Fruit fly (Drosophila melanogaster): Measurements from ENCODE around the gene cv.
A peak's percentile ranks its signal among the peaks of the same experiment; 100 is the strongest.

cv gene

DNA sequence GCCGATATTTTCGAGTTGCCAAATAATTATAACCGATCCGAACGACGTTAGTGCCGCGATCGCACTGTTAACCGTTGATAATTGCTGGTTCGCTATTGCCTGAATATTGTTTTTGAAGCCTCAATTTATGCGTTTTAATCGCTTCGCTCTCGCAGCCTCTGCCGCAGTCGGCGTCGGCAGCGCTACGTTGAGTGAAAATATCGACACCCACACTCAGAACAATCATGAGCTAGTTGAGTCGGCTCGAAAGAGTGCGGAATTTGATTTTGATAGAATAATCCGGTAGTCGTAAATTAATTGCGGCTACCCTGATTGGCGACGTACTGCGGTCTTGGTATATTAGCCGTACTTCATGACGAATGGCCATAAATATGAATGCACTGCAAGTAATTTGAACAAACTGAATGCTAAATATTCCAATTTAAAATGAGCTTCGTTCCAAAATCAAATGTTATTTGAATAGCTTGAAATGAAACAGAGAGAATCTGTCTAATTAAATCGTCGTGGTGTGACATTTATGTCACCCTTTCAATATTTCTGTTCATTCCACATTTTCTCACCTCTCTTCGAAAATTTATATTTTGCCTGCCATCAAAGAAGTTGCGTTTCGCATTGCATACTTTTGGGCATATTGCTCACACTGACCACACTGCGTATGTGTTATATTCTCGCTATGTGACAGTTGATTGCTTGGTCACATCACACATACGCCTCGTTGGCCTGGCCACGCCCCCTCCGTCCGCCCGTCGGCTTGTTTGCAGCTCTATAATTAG is 25.8 kb downstream of the cv start:
- no peak for TF ChIP-seq CG17801 (GFP tag; optimal IDR thresholded peaks at IDR 0.05; ENCODE audit: partially characterized antibody)

DNA sequence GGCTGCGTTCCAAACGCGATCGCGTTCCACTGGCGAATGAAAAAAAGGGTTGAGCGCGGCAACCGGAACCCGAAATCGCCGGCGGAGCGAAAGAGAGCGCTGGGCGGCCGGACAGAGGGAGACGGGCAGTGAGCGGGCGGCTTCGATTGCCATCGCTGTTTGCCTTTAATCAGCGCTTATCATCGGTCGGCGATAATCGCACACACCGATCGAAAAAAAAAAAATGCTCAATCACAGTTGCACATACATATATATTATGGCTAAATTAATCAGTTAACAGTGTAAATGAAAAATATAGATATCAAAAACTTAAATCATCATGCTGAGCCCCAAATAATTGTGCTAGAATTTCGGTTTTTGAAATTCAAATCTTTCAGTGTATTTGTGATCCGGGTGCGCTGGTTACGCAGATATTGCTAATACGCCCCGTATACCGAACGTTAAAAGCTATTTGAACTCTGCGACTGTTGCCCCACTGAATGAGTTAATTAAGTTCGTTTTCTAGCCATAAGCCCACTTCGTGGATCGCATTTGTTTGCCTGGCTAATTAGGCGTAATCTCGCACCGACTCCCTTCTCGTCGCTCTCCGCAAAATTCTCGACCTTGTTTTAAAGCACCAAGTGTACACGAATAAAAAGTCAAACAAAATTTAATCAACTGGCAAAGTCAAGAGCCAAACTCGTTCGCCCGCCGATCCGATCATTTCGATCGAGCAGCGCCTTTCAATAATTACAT is 28.1 kb downstream of the cv start, which contains the start of gene CG33080:
CG33080 (minus strand) TSS at position 38 of the 735 bp plus-strand sequence.
- no peak for TF ChIP-seq CG17801 (GFP tag; optimal IDR thresholded peaks at IDR 0.05; ENCODE audit: partially characterized antibody)

- TF ChIP-seq CG17801 (GFP tag; optimal IDR thresholded peaks at IDR 0.05; ENCODE audit: partially characterized antibody), result peak; percentile 72
Measured at dm6 chrX:5718476-5719012, 28.7 kb downstream of the cv start.

DNA sequence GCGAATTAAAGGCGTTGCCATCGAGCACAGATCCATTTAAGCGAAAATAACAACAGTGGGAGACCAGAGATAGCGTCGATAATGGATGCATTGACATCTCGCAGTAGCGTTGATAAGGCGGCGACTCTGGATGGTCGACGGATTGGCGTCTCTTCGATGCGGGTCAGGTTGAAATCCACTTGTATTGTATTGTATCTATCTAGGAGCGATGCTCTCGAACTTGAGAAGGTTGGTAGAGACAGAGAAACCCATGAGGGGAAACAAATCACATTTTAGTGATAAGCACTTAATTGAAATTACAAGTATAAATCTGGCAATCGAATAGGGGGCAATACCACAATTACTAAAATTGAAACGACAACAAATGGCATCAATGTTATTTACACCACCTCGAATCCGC is 33.8 kb downstream of the cv start:
- TF ChIP-seq CG17801 (GFP tag; optimal IDR thresholded peaks at IDR 0.05; ENCODE audit: partially characterized antibody), result no peak

DNA sequence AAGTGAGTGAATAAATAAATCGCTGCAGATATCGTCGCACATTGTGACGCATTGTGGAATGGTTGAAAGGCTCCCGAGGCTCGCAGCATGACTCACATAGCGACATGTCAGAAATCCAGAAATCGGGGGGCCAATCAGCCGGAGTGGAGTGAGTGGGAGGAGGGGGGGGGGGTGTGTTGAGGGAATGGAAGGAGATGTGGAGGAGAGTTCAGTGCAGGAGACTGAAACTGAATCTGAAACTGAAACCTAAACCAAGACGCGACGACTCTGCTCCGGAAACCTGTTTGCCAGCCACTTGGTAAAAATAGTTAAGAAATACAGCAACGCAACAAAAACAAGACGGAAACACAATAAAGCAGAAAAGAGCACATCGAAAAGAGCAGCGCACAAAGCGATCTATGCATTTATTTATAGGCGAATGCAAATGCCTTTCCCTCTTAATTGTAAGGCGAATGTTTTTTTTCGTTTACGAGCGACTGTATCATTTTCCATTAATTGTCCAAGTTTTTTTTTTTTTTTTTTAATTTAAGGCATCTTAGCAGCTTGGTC is 34.4 kb downstream of the cv start:
- TF ChIP-seq CG17801 (GFP tag; optimal IDR thresholded peaks at IDR 0.05; ENCODE audit: partially characterized antibody), result no peak

DNA sequence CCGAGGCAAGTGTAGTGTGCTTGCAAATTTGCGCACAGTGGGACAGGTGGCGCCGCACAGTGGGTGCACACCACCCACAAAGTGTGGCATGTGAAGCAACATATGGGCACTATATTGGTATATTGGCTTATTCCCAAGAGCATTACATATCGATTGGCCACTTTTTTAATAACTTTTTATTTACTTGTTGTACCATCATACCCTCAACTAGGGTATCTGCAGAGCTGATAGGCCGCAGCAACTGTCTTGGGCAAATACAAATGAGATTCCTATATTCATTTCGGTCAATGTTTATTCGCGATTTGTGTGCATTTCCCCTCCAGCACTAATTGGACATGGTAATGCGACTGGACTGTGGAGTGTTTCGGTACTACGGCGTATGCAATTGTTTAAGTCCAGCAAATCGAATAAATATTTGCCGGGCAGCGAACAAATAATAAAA is 35.0 kb downstream of the cv start:
- no peak for TF ChIP-seq CG17801 (GFP tag; optimal IDR thresholded peaks at IDR 0.05; ENCODE audit: partially characterized antibody)

DNA sequence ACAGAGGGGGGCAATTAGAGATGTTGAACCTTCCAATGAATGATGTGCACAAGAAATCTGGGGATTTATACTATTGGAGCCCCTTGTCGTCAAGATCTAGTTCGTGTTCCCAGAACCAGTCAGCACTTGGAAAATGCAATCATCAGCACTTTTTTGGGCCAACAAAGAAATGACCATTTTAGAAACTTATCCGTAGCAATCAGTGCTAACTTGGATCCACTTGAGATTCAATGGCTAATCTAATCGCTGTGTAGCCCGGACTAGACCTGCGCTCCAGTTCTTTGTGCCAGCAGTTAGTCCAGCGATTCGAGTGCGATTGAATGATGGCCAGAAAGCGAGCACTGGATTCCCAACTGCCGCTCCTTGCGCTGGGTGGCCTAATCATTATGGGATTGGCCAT is 42.6 kb downstream of the cv start, which contains the start of gene CG15773:
CG15773 (plus strand) TSS at position 301 of the 400 bp plus-strand sequence.
- no peak for TF ChIP-seq CG17801 (GFP tag; optimal IDR thresholded peaks at IDR 0.05; ENCODE audit: partially characterized antibody)

- TF ChIP-seq CG17801 (GFP tag; optimal IDR thresholded peaks at IDR 0.05; ENCODE audit: partially characterized antibody), result peak; percentile 97
Measured at dm6 chrX:5735268-5735941, 45.6 kb downstream of the cv start.

dm6 chrX:5737157-5737556 is 47.4 kb downstream of the cv start:
- TF ChIP-seq CG17801 (GFP tag; optimal IDR thresholded peaks at IDR 0.05; ENCODE audit: partially characterized antibody), result no peak

DNA sequence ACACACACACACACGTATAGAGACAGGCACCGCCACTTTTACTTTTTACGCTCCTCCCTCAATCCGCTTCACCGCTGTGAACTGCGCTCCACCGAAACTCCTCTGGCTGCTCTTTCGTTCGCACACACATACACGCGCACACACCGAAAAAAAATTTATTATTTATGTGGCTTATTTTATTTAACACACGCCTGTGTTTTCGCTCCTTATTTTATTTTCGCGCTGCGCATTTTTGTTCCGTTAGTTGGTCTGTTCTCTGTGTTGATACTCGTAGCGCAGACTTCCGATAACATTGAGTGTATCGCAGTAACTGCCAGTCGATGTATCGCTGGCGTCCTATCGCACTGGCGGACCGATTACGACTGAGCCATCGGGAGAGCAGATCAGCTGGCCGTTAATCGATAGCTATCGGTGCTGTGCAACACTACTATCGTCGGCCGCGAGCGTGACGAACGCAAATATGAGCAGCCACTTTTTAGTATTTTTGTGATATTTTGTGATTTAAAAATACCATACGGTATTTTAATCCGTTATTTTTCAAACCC is 47.9 kb downstream of the cv start, which contains the start of gene Snx27:
Snx27 (minus strand) TSS at position 356 of the 545 bp plus-strand sequence.
- TF ChIP-seq CG17801 (GFP tag; optimal IDR thresholded peaks at IDR 0.05; ENCODE audit: partially characterized antibody), result peak; percentile 76

DNA sequence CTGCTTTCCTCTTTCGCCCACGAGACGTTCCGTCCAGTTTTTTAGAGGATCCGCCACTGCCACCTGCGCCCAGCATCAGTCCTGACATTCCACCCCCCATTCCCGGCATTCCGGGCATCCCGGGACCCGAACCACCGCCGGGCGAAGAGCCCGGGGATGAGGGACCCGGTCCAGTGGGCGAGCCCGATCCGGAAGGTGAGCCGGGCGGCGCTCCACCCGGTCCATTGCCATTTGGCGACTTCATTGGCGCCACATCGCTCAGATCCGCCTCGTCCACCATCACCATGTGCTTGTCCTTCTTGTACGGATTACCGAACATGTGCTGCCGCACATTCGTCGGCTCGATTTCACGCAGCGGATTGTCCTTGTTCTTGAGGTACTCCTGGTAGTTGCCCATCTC is 51.8 kb downstream of the cv start:
- TF ChIP-seq CG17801 (GFP tag; optimal IDR thresholded peaks at IDR 0.05; ENCODE audit: partially characterized antibody), result no peak
